Fruit fly (Drosophila melanogaster): Measurements from ENCODE around the gene CG44001.

CG44001 gene

DNA sequence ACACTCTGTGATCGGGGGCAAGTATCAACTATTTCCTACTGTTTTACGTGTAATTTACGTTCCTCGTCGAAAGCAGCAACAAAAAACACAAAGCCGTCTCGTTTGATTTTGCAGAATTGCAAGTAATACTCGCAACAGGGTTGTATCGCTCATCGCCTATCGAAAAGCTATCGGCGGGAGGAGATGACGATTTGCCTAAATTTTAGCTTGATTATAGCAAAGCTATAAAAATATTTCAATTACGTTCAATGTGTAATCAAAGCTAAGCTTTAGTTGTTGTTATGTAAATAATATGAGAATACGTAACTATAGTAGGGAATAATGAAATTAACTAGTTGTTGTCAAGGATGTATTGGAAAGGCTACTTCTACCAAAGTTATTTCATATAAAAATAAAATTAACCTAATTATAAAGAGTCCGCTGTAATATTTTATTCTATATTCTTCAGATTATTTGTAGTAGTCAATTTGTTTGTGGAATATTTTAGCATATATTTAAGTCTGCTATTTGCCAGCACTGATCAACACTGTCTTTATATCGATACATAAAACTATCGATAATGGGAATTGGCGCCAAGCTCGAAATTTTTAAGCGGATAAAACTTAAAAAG, 16.7 kb downstream of the CG44001 start, which contains the start of gene Rpn11 (continued):
- peak; percentile 89 for TF ChIP-seq Eip78C (GFP tag)
- TF ChIP-seq achi (GFP tag; optimal IDR thresholded peaks at IDR 0.05): peak; percentile 48
- peak; percentile 44 for TF ChIP-seq CG3919 (GFP tag; optimal IDR thresholded peaks at IDR 0.05)
- TF ChIP-seq spab (GFP tag; optimal IDR thresholded peaks at IDR 0.05): no peak
- TF ChIP-seq CG11294 (GFP tag; IDR thresholded peaks at IDR 0.05): no peak
- no peak for TF ChIP-seq fd85E (GFP tag; optimal IDR thresholded peaks at IDR 0.05)
- TF ChIP-seq CG32006 (GFP tag; optimal IDR thresholded peaks at IDR 0.05): peak; percentile 46
- no peak for TF ChIP-seq CG6808 (GFP tag; optimal IDR thresholded peaks at IDR 0.05)
- TF ChIP-seq cyc (GFP tag; optimal IDR thresholded peaks at IDR 0.05): peak; percentile 38
- peak; percentile 45 for TF ChIP-seq Hr39 (GFP tag; optimal IDR thresholded peaks at IDR 0.05)
- TF ChIP-seq CG9139 (GFP tag; optimal IDR thresholded peaks at IDR 0.05): no peak
- TF ChIP-seq Sox15 (GFP tag; optimal IDR thresholded peaks at IDR 0.05): peak; percentile 19

- TF ChIP-seq ss (GFP tag; optimal IDR thresholded peaks at IDR 0.05) (no peak), OdsH (GFP tag; optimal IDR thresholded peaks at IDR 0.05) (no peak), CG6163 (GFP tag; IDR thresholded peaks at IDR 0.05) (0 out of 3 replicates have a peak, but pooled peaks have one; percentile 8), CG11294 (GFP tag; IDR thresholded peaks at IDR 0.05) (no peak), fd85E (GFP tag; optimal IDR thresholded peaks at IDR 0.05) (no peak)
Measured at dm6 chr2L:5060515-5060914, 17.4 kb downstream of the CG44001 start, which contains the start of gene qtc. qtc (plus strand) TSS chr2L:5060815.

- TF ChIP-seq CG6792 (GFP tag; optimal IDR thresholded peaks at IDR 0.05) (peak; percentile 13), fd59A (GFP tag; optimal IDR thresholded peaks at IDR 0.05) (no peak), CG7368 (GFP tag; optimal IDR thresholded peaks at IDR 0.05) (no peak), CG6854 (GFP tag; optimal IDR thresholded peaks at IDR 0.05) (no peak), CG31627 (GFP tag; optimal IDR thresholded peaks at IDR 0.05) (peak; percentile 41), eg (GFP tag; IDR thresholded peaks at IDR 0.05) (peak; percentile 49; the same call in 1 of the 3 replicates), CG9139 (GFP tag; optimal IDR thresholded peaks at IDR 0.05) (no peak), CG6163 (GFP tag; IDR thresholded peaks at IDR 0.05) (peak; percentile 46; the same call in 1 of the 3 replicates), lz (GFP tag; optimal IDR thresholded peaks at IDR 0.05) (peak; percentile 54), CG11902 (GFP tag; optimal IDR thresholded peaks at IDR 0.05) (no peak), pdm3 (GFP tag; optimal IDR thresholded peaks at IDR 0.05) (no peak), Hr4 (GFP tag; optimal IDR thresholded peaks at IDR 0.05) (peak; percentile 14), Sox102F (GFP tag; optimal IDR thresholded peaks at IDR 0.05) (no peak), Eip93F (GFP tag; optimal IDR thresholded peaks at IDR 0.05) (no peak), CG8632 (GFP tag; optimal IDR thresholded peaks at IDR 0.05) (no peak), CG6808 (GFP tag; optimal IDR thresholded peaks at IDR 0.05) (no peak), cyc (GFP tag; optimal IDR thresholded peaks at IDR 0.05) (peak; percentile 5), CG8319 (GFP tag; optimal IDR thresholded peaks at IDR 0.05) (no peak), Ets96B (tag; optimal IDR thresholded peaks at IDR 0.05) (no peak), CG4318 (GFP tag; optimal IDR thresholded peaks at IDR 0.05) (no peak), CG3032 (tag; optimal IDR thresholded peaks at IDR 0.05) (no peak), CG15336 (GFP tag; IDR thresholded peaks at IDR 0.05) (0 out of 2 replicates have a peak, but pooled peaks have one; percentile 21), Lpt (GFP tag; optimal IDR thresholded peaks at IDR 0.05) (no peak), Ets21C (GFP tag; optimal IDR thresholded peaks at IDR 0.05) (no peak), Hr38 (GFP tag; optimal IDR thresholded peaks at IDR 0.05) (no peak), OdsH (GFP tag; optimal IDR thresholded peaks at IDR 0.05) (no peak), Smox (GFP tag; optimal IDR thresholded peaks at IDR 0.05) (no peak), Eip78C (GFP tag) (peak; percentile 58), Hr39 (GFP tag; optimal IDR thresholded peaks at IDR 0.05) (peak; percentile 44), svp (GFP tag) (peak; percentile 74), Gug (GFP tag; IDR thresholded peaks at IDR 0.05) (no peak), achi (GFP tag; optimal IDR thresholded peaks at IDR 0.05) (no peak), CG1621 (tag; optimal IDR thresholded peaks at IDR 0.05) (no peak), CG6276 (GFP tag; optimal IDR thresholded peaks at IDR 0.05) (no peak), esn (GFP tag; optimal IDR thresholded peaks at IDR 0.05) (peak; percentile 73), vri (GFP tag; optimal IDR thresholded peaks at IDR 0.05) (peak; percentile 76), dsx (GFP tag; optimal IDR thresholded peaks at IDR 0.05; ENCODE audit: poor library complexity, severe bottlenecking) (no peak), spab (GFP tag; optimal IDR thresholded peaks at IDR 0.05) (no peak), ss (GFP tag; optimal IDR thresholded peaks at IDR 0.05) (no peak), acj6 (GFP tag; optimal IDR thresholded peaks at IDR 0.05) (no peak)
Measured at dm6 chr2L:5060952-5061478, 17.9 kb downstream of the CG44001 start.

Data from whole organism, prepupa.